Worm (Caenorhabditis elegans): ENCODE measurements around the gene otpl-1.

ce11 chrIV:3597356-3597755 lies 28.6 kb downstream of the otpl-1 start:
- TF ChIP-seq snpc-4 (tag; optimal IDR thresholded peaks at IDR 0.05), result no peak
- no peak for TF ChIP-seq nhr-77 (tag; optimal IDR thresholded peaks at IDR 0.05)
- TF ChIP-seq fkh-10 (GFP tag; optimal IDR thresholded peaks at IDR 0.05), result no peak
- TF ChIP-seq skn-1 (tag; optimal IDR thresholded peaks at IDR 0.05), result no peak
- TF ChIP-seq nhr-12 (tag; optimal IDR thresholded peaks at IDR 0.05), result no peak
- no peak for TF ChIP-seq ceh-16 (tag; optimal IDR thresholded peaks at IDR 0.05)
- TF ChIP-seq lin-39 (tag; optimal IDR thresholded peaks at IDR 0.05), result no peak
- no peak for TF ChIP-seq mdl-1 (tag; optimal IDR thresholded peaks at IDR 0.05)

All from whole organism, L3 larva.